Fruit fly (Drosophila melanogaster): ENCODE data around the gene Las.

Gene Las

dm6 chr3L:20387038-20387842 lies 44.9 kb downstream of the Las start (continued):
- TF ChIP-seq Fer1 (GFP tag; optimal IDR thresholded peaks at IDR 0.05) (no peak), Hand (GFP tag; optimal IDR thresholded peaks at IDR 0.05) (peak; percentile 8), al (GFP tag; IDR thresholded peaks at IDR 0.05) (no peak), lab (GFP tag; optimal IDR thresholded peaks at IDR 0.05) (peak; percentile 65), CTCF (GFP tag; optimal IDR thresholded peaks at IDR 0.05) (no peak), Camta (GFP tag; optimal IDR thresholded peaks at IDR 0.05) (no peak), wdn (GFP tag; IDR thresholded peaks at IDR 0.05) (no peak), nau (GFP tag; optimal IDR thresholded peaks at IDR 0.05) (no peak), Mrtf (GFP tag; IDR thresholded peaks at IDR 0.05) (no peak), jigr1 (GFP tag; IDR thresholded peaks at IDR 0.05) (no peak), nmo (GFP tag; optimal IDR thresholded peaks at IDR 0.05) (no peak), mirr (GFP tag; optimal IDR thresholded peaks at IDR 0.05) (peak; percentile 42), cwo (GFP tag; optimal IDR thresholded peaks at IDR 0.05) (peak; percentile 72), Dref (GFP tag; IDR thresholded peaks at IDR 0.05) (no peak), MESR4 (GFP tag; optimal IDR thresholded peaks at IDR 0.05) (no peak), CG12155 (GFP tag; optimal IDR thresholded peaks at IDR 0.05) (no peak), pan (optimal IDR thresholded peaks at IDR 0.05) (no peak), pan (GFP tag; optimal IDR thresholded peaks at IDR 0.05 in 1 of 2, IDR thresholded peaks at IDR 0.05 in 1 of 2) (no peak), mam (GFP tag; optimal IDR thresholded peaks at IDR 0.05) (no peak), CG8765 (GFP tag; IDR thresholded peaks at IDR 0.05) (no peak), HHEX (GFP tag; optimal IDR thresholded peaks at IDR 0.05) (no peak), CG2199 (GFP tag; IDR thresholded peaks at IDR 0.05) (peak; percentile 89; the same call in 2 of the 3 replicates), Xrp1 (GFP tag; IDR thresholded peaks at IDR 0.05) (no peak), bbx (GFP tag; IDR thresholded peaks at IDR 0.05; ENCODE audit: partially characterized antibody) (no peak), CG7963 (GFP tag; IDR thresholded peaks at IDR 0.05; ENCODE audit: partially characterized antibody) (no peak), CG14050 (GFP tag; IDR thresholded peaks at IDR 0.05) (no peak), CG12659 (GFP tag; optimal IDR thresholded peaks at IDR 0.05) (no peak), CG3995 (GFP tag; optimal IDR thresholded peaks at IDR 0.05) (no peak), ara (GFP tag; IDR thresholded peaks at IDR 0.05) (no peak), schlank (tag; optimal IDR thresholded peaks at IDR 0.05) (no peak), CG31388 (GFP tag; optimal IDR thresholded peaks at IDR 0.05) (no peak), cad (GFP tag; optimal IDR thresholded peaks at IDR 0.05) (no peak), Oaz (GFP tag; IDR thresholded peaks at IDR 0.05) (no peak), ewg (GFP tag; optimal IDR thresholded peaks at IDR 0.05) (no peak), oc (tag; optimal IDR thresholded peaks at IDR 0.05) (no peak), Kr (GFP tag; optimal IDR thresholded peaks at IDR 0.05) (no peak), CG4707 (GFP tag; optimal IDR thresholded peaks at IDR 0.05) (no peak), Sox100B (GFP tag; optimal IDR thresholded peaks at IDR 0.05) (no peak), seq (GFP tag; IDR thresholded peaks at IDR 0.05) (no peak), CG9609 (GFP tag; optimal IDR thresholded peaks at IDR 0.05) (no peak), CG17612 (GFP tag; IDR thresholded peaks at IDR 0.05) (no peak), CG11456 (GFP tag; IDR thresholded peaks at IDR 0.05) (no peak), CHES-1-like (GFP tag; optimal IDR thresholded peaks at IDR 0.05) (no peak), Pdp1 (GFP tag; optimal IDR thresholded peaks at IDR 0.05) (no peak), Dll (GFP tag; IDR thresholded peaks at IDR 0.05; ENCODE audit: partially characterized antibody) (no peak), hth (optimal IDR thresholded peaks at IDR 0.05) (no peak), CG16813 (GFP tag; IDR thresholded peaks at IDR 0.05; ENCODE audit: partially characterized antibody) (no peak), CG7357 (GFP tag; IDR thresholded peaks at IDR 0.05) (no peak), Hr3 (GFP tag; optimal IDR thresholded peaks at IDR 0.05) (no peak), CG11504 (tag; optimal IDR thresholded peaks at IDR 0.05) (no peak), CG13894 (tag; optimal IDR thresholded peaks at IDR 0.05) (peak; percentile 2)

All from whole organism, embryonic.